Worm (Caenorhabditis elegans) whole organism, L2 larva: ENCODE data around the gene ctl-3.

Experiments used
- Y55F3AM.14 ChIP-seq: fragments of 200-800 bp; sonication (Bioruptor generic); optimal IDR thresholded peaks from 2 replicates; lab custom pipeline; 2018; ENCODE audit warnings: mild to moderate bottlenecking, missing genetic modification characterization, missing compliant biosample characterization
- ZK546.5 ChIP-seq: sonication (generic microtip); optimal IDR thresholded peaks from 2 replicates; lab custom pipeline; 2017; ENCODE audit warnings: missing biosample characterization, missing genetic modification characterization
- aly-2 ChIP-seq: fragments of 150-350 bp; optimal IDR thresholded peaks from 2 replicates; lab custom pipeline; 2014; ENCODE audit warnings: missing biosample characterization, missing genetic modification characterization
- ceh-16 ChIP-seq: fragments of 150-350 bp; optimal IDR thresholded peaks from 2 replicates; lab custom pipeline; 2014; ENCODE audit warnings: missing biosample characterization, missing genetic modification characterization
- ceh-82 ChIP-seq: fragments of 150-350 bp; optimal IDR thresholded peaks from 2 replicates; lab custom pipeline; 2014; ENCODE audit warnings: missing biosample characterization, missing genetic modification characterization
- dmd-4 ChIP-seq: sonication (generic microtip); optimal IDR thresholded peaks from 2 replicates; lab custom pipeline; 2017; ENCODE audit warnings: missing biosample characterization, missing genetic modification characterization
- elt-1 ChIP-seq: fragments of 150-350 bp; optimal IDR thresholded peaks from 2 replicates; lab custom pipeline; 2014; ENCODE audit warnings: missing biosample characterization, missing genetic modification characterization
- mab-5 ChIP-seq: fragments of 150-350 bp; optimal IDR thresholded peaks from 2 replicates; lab custom pipeline; 2014; ENCODE audit warnings: missing biosample characterization, missing genetic modification characterization
- mbf-1 ChIP-seq: sonication (generic microtip); optimal IDR thresholded peaks from 2 replicates; lab custom pipeline; 2017; ENCODE audit warnings: missing biosample characterization, missing genetic modification characterization
- nhr-21 ChIP-seq: fragments of 150-350 bp; optimal IDR thresholded peaks from 2 replicates; lab custom pipeline; 2014; ENCODE audit warnings: missing biosample characterization, missing genetic modification characterization
- nhr-77 ChIP-seq: fragments of 150-350 bp; optimal IDR thresholded peaks from 2 replicates; lab custom pipeline; 2014; ENCODE audit warnings: missing biosample characterization, missing genetic modification characterization
- peb-1 ChIP-seq: fragments of 150-350 bp; optimal IDR thresholded peaks from 2 replicates; lab custom pipeline; 2014; ENCODE audit warnings: missing biosample characterization, missing genetic modification characterization
- sem-4 ChIP-seq: fragments of 150-350 bp; optimal IDR thresholded peaks from 2 replicates; lab custom pipeline; 2014; ENCODE audit warnings: missing biosample characterization, missing genetic modification reagents, missing genetic modification characterization
- sma-9 ChIP-seq, 2 experiments: fragments of 150-350 bp in 1 of 2; sonication (generic microtip) in 1 of 2; optimal IDR thresholded peaks; 2 replicates each; lab custom pipeline; 2014 to 2016; ENCODE audit warnings: missing genetic modification characterization in 2 of 2, mild to moderate bottlenecking in 1 of 2, missing biosample characterization in 1 of 2, missing compliant biosample characterization in 1 of 2, missing genetic modification reagents in 1 of 2, moderate library complexity in 1 of 2
- unc-39 ChIP-seq: fragments of 150-350 bp; optimal IDR thresholded peaks from 2 replicates; lab custom pipeline; 2014; ENCODE audit warnings: missing biosample characterization, missing genetic modification characterization
- unc-55 ChIP-seq: fragments of 150-350 bp; sonication (generic microtip); optimal IDR thresholded peaks from 3 replicates; lab custom pipeline; 2014; ENCODE audit warnings: missing biosample characterization, missing genetic modification reagents, missing genetic modification characterization
- ztf-11 ChIP-seq: sonication (generic microtip); optimal IDR thresholded peaks from 2 replicates; lab custom pipeline; 2017; ENCODE audit warnings: missing biosample characterization, missing genetic modification characterization
- ztf-4 ChIP-seq: fragments of 150-350 bp; optimal IDR thresholded peaks from 2 replicates; lab custom pipeline; 2014; ENCODE audit warnings: missing biosample characterization, missing genetic modification characterization

ctl-3 gene

ce11 chrII:14269142-14269593, 41.4 kb downstream of the ctl-3 start, which contains the start of gene Y54G11A.1:
TSS of gene Y54G11A.1 (minus strand) at chrII:14269192.
- TF ChIP-seq unc-39 (no peak), unc-55 (GFP tag; lab: Kevin White, UChicago) (no peak)

- TF ChIP-seq ZK546.5 (tag; lab: Kevin White, UChicago): no peak
- no peak for TF ChIP-seq dmd-4 (tag; lab: Kevin White, UChicago)
- TF ChIP-seq nhr-21: no peak
- TF ChIP-seq ceh-16 (tag; lab: Kevin White, UChicago): no peak
- TF ChIP-seq ztf-11: no peak
- no peak for TF ChIP-seq sem-4 (tag; lab: Kevin White, UChicago)
- no peak for TF ChIP-seq nhr-77 (tag; lab: Kevin White, UChicago)
- TF ChIP-seq mab-5 (tag; lab: Kevin White, UChicago): no peak
- TF ChIP-seq ztf-4 (tag; lab: Kevin White, UChicago): no peak
- no peak for TF ChIP-seq peb-1 (tag; lab: Kevin White, UChicago)
- TF ChIP-seq sma-9 (GFP tag; optimal IDR thresholded peaks at IDR 0.05; lab: Kevin White, UChicago): no peak
- TF ChIP-seq sma-9 (tag; optimal IDR thresholded peaks at IDR 0.05; lab: Kevin White, UChicago): no peak
- no peak for TF ChIP-seq elt-1
- no peak for TF ChIP-seq Y55F3AM.14 (GFP tag; lab: Kevin White, UChicago)
- TF ChIP-seq ceh-82 (tag; lab: Kevin White, UChicago): no peak
- no peak for TF ChIP-seq mbf-1 (tag; lab: Kevin White, UChicago)
- TF ChIP-seq aly-2 (tag; lab: Kevin White, UChicago): no peak
Observed at ce11 chrII:14257943-14258342, 52.6 kb downstream of the ctl-3 start.
